Worm (Caenorhabditis elegans) whole organism, mixed stage, embryonic: ENCODE results near the gene gpa-4.

Experiments used
- M03D4.4 ChIP-seq: sonication (generic microtip); optimal IDR thresholded peaks from 2 replicates; lab custom pipeline; 2017; ENCODE audit warnings: mild to moderate bottlenecking, missing genetic modification characterization, missing compliant biosample characterization
- bed-3 ChIP-seq: fragments of 200-800 bp; sonication (Bioruptor generic); optimal IDR thresholded peaks from 3 replicates; lab custom pipeline; 2018; ENCODE audit warnings: mild to moderate bottlenecking, missing genetic modification characterization, moderate library complexity, missing compliant biosample characterization
- blmp-1 ChIP-seq: fragments of 150-350 bp; optimal IDR thresholded peaks from 2 replicates; lab custom pipeline; 2014; ENCODE audit warnings: missing biosample characterization, missing genetic modification characterization
- ceh-39 ChIP-seq: fragments of 150-350 bp; optimal IDR thresholded peaks from 2 replicates; lab custom pipeline; 2014; ENCODE audit warnings: missing biosample characterization, missing genetic modification characterization
- ceh-83 ChIP-seq: fragments of 200-800 bp; sonication (Bioruptor generic); optimal IDR thresholded peaks from 2 replicates; lab custom pipeline; 2018; ENCODE audit warnings: mild to moderate bottlenecking, missing genetic modification characterization, missing compliant biosample characterization
- elt-1 ChIP-seq: sonication (generic microtip); optimal IDR thresholded peaks from 2 replicates; lab custom pipeline; 2017; ENCODE audit warnings: missing genetic modification characterization, mild to moderate bottlenecking, missing compliant biosample characterization, antibody characterized with exemption, moderate library complexity, borderline replicate concordance; ENCODE audit not compliant: insufficient read depth
- elt-3 ChIP-seq: fragments of 150-350 bp; optimal IDR thresholded peaks from 2 replicates; lab custom pipeline; 2014; ENCODE audit warnings: missing biosample characterization, missing genetic modification characterization
- flh-1 ChIP-seq: fragments of 200-800 bp; sonication (Bioruptor generic); optimal IDR thresholded peaks from 2 replicates; lab custom pipeline; 2018; ENCODE audit warnings: mild to moderate bottlenecking, missing genetic modification characterization, moderate library complexity, missing compliant biosample characterization
- ham-2 ChIP-seq: fragments of 200-800 bp; sonication (Bioruptor generic); optimal IDR thresholded peaks from 2 replicates; lab custom pipeline; 2018; ENCODE audit warnings: mild to moderate bottlenecking, missing genetic modification characterization, missing compliant biosample characterization
- hlh-1 ChIP-seq: fragments of 150-350 bp; optimal IDR thresholded peaks from 2 replicates; lab custom pipeline; 2014; ENCODE audit warnings: missing biosample characterization, missing genetic modification reagents, missing genetic modification characterization
- lin-13 ChIP-seq: fragments of 150-350 bp; optimal IDR thresholded peaks from 2 replicates; lab custom pipeline; 2014; ENCODE audit warnings: missing biosample characterization, missing genetic modification characterization
- lin-32 ChIP-seq: fragments of 200-800 bp; sonication (Bioruptor generic); optimal IDR thresholded peaks from 2 replicates; lab custom pipeline; 2018; ENCODE audit warnings: mild to moderate bottlenecking, missing genetic modification characterization, missing compliant biosample characterization
- lsy-2 ChIP-seq: fragments of 150-350 bp; optimal IDR thresholded peaks from 2 replicates; lab custom pipeline; 2014; ENCODE audit warnings: missing biosample characterization, missing genetic modification characterization
- mab-5 ChIP-seq: fragments of 150-350 bp; optimal IDR thresholded peaks from 2 replicates; lab custom pipeline; 2014; ENCODE audit warnings: missing biosample characterization, missing genetic modification characterization
- mep-1 ChIP-seq: fragments of 150-350 bp; optimal IDR thresholded peaks from 2 replicates; lab custom pipeline; 2017; ENCODE audit warnings: missing biosample characterization, missing genetic modification reagents, missing genetic modification characterization, inconsistent platforms
- mls-2 ChIP-seq: sonication (generic microtip); optimal IDR thresholded peaks from 2 replicates; lab custom pipeline; 2016; ENCODE audit warnings: mild to moderate bottlenecking, missing genetic modification characterization, moderate library complexity, missing compliant biosample characterization
- nhr-2 ChIP-seq: fragments of 150-350 bp; optimal IDR thresholded peaks from 2 replicates; lab custom pipeline; 2014; ENCODE audit warnings: missing biosample characterization, missing genetic modification characterization
- nhr-237 ChIP-seq: fragments of 150-350 bp; optimal IDR thresholded peaks from 2 replicates; lab custom pipeline; 2014; ENCODE audit warnings: missing biosample characterization, missing genetic modification characterization
- nhr-28 ChIP-seq: fragments of 150-350 bp; optimal IDR thresholded peaks from 2 replicates; lab custom pipeline; 2014; ENCODE audit warnings: missing biosample characterization, missing genetic modification characterization
- nhr-76 ChIP-seq: sonication (generic microtip); optimal IDR thresholded peaks from 2 replicates; lab custom pipeline; 2017; ENCODE audit warnings: missing biosample characterization, missing genetic modification characterization
- pha-4 ChIP-seq: fragments of 150-350 bp; optimal IDR thresholded peaks from 2 replicates; lab custom pipeline; 2018; ENCODE audit warnings: missing biosample characterization, missing genetic modification reagents, missing genetic modification characterization
- sem-2 ChIP-seq: fragments of 200-800 bp; sonication (Bioruptor generic); optimal IDR thresholded peaks from 2 replicates; lab custom pipeline; 2018; ENCODE audit warnings: mild to moderate bottlenecking, missing genetic modification characterization, missing compliant biosample characterization
- snpc-4 ChIP-seq: fragments of 150-350 bp; optimal IDR thresholded peaks from 2 replicates; lab custom pipeline; 2014; ENCODE audit warnings: missing biosample characterization, missing genetic modification characterization
- tbx-8 ChIP-seq: fragments of 200-800 bp; sonication (Bioruptor generic); optimal IDR thresholded peaks from 2 replicates; lab custom pipeline; 2018; ENCODE audit warnings: mild to moderate bottlenecking, missing genetic modification characterization, moderate library complexity, missing compliant biosample characterization
- unc-120 ChIP-seq: sonication (generic microtip); optimal IDR thresholded peaks from 2 replicates; lab custom pipeline; 2017; ENCODE audit warnings: missing genetic modification characterization, missing compliant biosample characterization; ENCODE audit not compliant: poor library complexity, severe bottlenecking
- unc-62 ChIP-seq: fragments of 150-350 bp; optimal IDR thresholded peaks from 2 replicates; lab custom pipeline; 2014; ENCODE audit warnings: missing biosample characterization, missing genetic modification reagents, missing genetic modification characterization
- zip-8 ChIP-seq: fragments of 150-350 bp; optimal IDR thresholded peaks from 2 replicates; lab custom pipeline; 2014; ENCODE audit warnings: missing biosample characterization, missing genetic modification characterization
- ztf-11 ChIP-seq: fragments of 150-350 bp; optimal IDR thresholded peaks from 2 replicates; lab custom pipeline; 2014; ENCODE audit warnings: missing biosample characterization, missing genetic modification characterization

The gpa-4 gene

DNA sequence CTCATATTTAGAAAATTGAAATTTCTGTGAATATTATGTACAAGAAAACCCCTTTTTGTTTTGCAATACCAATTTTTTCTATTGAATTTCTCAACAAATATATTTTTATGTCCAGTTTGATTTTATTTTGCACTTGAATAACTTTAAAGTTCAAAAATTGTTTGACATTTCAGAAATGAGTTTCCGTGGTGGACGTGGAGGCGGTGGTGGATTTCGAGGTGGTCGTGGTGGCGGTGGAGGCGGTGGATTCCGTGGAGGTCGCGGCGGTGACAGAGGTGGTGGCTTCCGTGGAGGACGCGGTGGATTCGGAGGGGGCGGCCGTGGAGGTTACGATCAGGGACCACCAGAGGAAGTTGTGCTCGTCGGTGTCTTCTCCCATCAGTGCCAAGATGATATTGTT, 24.5 kb downstream of the gpa-4 start, which contains the start of gene garr-1:
Gene garr-1, plus strand, starts transcription at position 174 of the 400 bp plus-strand sequence.
- TF ChIP-seq elt-3 (tag; lab: Kevin White, UChicago) (no peak), nhr-2 (tag; lab: Kevin White, UChicago) (no peak)

DNA sequence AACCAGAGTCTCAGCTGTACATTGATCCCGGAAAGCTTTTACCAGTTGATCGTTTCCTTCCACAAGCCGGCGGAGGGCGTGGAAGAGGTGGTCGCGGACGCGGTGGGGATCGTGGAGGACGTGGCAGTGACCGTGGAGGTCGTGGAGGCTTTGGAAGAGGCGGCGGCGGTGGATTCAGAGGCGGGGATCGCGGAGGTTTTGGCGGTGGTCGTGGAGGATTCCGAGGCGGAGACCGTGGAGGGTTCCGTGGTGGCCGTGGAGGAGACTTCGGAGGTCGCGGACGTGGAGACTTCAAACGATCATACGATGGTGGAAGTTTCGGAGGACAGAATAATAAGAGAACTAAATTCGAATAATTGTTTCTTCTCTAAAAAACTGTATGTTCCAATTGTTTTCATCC, 25.1 kb downstream of the gpa-4 start:
- TF ChIP-seq mab-5 (tag; lab: Kevin White, UChicago) (no peak), ceh-83 (no peak), snpc-4 (tag; lab: Kevin White, UChicago) (no peak)

DNA sequence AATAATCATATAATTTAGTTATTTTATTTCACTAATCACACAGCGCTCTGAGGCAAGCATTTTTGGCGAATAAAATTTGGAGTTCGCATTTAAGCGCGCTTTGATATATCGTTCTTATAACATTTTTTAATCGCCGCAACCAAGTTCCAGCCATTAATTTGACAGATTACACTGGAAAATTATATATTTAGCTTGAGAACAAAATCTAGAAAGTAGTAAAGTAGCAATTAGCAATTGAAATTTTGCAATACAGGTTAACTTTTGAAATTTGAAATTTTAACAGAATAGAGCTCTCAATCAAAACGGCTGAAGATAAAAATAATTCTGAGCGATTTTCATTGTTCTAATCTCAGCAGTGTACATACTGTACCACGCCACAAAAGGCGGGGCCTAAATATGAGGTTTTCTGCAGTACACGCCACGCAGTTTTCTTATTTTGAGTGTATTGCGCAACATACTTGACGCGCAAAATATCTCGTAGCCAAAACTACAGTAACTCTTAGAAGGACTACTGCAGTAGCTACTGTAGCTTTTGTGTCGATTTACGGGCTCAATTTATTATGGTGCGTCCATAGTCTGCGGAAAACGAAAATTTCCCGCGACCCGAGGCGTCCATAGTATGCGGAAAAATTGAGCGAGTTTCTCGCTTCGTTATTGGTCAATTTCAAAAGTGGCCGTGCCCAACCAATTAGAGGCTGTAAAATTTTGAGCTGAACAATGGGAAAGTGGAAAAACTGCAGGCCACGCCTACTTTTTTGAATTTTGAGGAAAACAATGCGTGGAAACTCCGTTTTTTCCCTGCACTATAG, 25.8 kb downstream of the gpa-4 start:
- TF ChIP-seq pha-4 (tag; lab: Kevin White, UChicago), result no peak
- TF ChIP-seq zip-8, result peak; percentile 34

DNA sequence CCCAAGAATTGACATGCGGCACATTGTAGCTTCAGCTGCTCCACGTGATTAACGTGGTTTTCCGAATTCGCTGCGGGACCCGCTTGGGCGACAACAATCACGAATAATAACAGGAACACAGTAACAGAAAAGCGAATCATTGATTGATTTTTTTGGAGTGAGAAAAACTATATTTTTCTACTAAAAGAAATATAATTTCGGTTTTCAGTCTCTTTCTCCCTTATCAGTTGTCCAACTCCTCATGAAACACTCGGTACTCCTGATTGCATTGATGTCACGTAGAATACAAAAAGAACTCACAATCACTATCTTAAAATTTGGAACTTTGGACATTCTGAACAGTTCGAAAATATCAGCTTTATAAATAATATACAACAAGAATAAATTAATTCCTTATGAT, 27.4 kb downstream of the gpa-4 start, which contains the start of gene Y66H1A.5:
Gene Y66H1A.5, minus strand, starts transcription at position 265 of the 400 bp plus-strand sequence.
- no peak for TF ChIP-seq mep-1 (tag; lab: Kevin White, UChicago)
- no peak for TF ChIP-seq lin-13 (tag; lab: Kevin White, UChicago)
- no peak for TF ChIP-seq lsy-2 (tag; lab: Kevin White, UChicago)
- no peak for TF ChIP-seq ceh-83
- TF ChIP-seq pha-4 (tag; lab: Kevin White, UChicago), result no peak
- no peak for TF ChIP-seq nhr-76 (tag; lab: Kevin White, UChicago)
- no peak for TF ChIP-seq unc-120
- TF ChIP-seq mls-2 (tag; lab: Kevin White, UChicago), result no peak
- no peak for TF ChIP-seq mab-5 (tag; lab: Kevin White, UChicago)
- TF ChIP-seq nhr-237 (tag; lab: Kevin White, UChicago), result no peak
- no peak for TF ChIP-seq nhr-2 (tag; lab: Kevin White, UChicago)
- no peak for TF ChIP-seq hlh-1 (tag; lab: Kevin White, UChicago)
- TF ChIP-seq lin-32 (GFP tag; lab: Kevin White, UChicago), result no peak
- TF ChIP-seq snpc-4 (tag; lab: Kevin White, UChicago), result no peak
- no peak for TF ChIP-seq tbx-8 (GFP tag; lab: Kevin White, UChicago)
- no peak for TF ChIP-seq blmp-1 (tag; lab: Kevin White, UChicago)
- TF ChIP-seq nhr-28 (tag; lab: Kevin White, UChicago), result no peak
- TF ChIP-seq, all 35 proteins: peak for 0

DNA sequence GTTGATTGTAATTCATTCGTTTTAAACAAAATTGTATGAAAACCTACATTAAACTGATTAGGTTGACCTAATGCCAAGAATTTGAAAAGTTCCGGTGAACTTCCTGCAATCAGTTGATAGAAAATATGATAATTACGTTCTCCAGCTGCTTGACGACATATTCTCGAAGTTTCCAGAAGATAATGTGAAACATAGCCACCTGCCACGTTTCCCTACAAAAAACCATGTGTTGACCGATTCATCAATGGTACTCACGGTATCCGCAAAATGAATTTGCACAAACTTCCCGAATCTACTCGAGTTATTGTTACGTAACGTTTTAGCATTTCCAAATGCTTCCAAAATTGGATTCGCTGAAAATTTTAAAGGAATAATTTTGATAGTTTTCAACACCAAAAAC, 36.9 kb downstream of the gpa-4 start:
- TF ChIP-seq ceh-39 (no peak), unc-120 (no peak), nhr-76 (tag; lab: Kevin White, UChicago) (no peak), flh-1 (GFP tag; lab: Kevin White, UChicago) (no peak), nhr-2 (tag; lab: Kevin White, UChicago) (no peak), sem-2 (GFP tag; lab: Kevin White, UChicago) (no peak), blmp-1 (tag; lab: Kevin White, UChicago) (no peak), mab-5 (tag; lab: Kevin White, UChicago) (no peak), ztf-11 (tag; lab: Kevin White, UChicago) (no peak), nhr-28 (tag; lab: Kevin White, UChicago) (no peak)

DNA sequence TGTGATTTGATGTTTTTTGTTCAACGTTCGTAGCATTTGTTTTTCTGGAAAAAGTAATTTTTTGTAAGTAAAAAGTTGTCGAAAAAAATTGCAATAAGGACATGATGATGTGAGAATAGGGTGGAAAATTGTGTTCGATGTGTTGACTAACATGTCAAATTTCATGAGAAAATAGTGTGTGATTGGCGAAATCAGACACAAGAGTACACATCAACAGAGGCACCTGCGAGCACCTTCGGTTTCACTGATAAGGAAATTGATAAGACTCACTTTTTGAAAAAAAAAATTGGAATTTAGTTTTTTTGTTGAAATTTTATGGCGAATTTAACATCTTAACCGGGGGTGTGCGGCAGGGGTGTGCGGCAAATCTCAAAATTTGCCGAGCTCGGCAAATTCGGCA, 39.0 kb downstream of the gpa-4 start, which contains the start of gene hum-8:
Gene hum-8, minus strand, starts transcription at position 46 of the 400 bp plus-strand sequence.
- no peak for TF ChIP-seq M03D4.4
- no peak for TF ChIP-seq hlh-1 (tag; lab: Kevin White, UChicago)
- no peak for TF ChIP-seq bed-3 (GFP tag; lab: Kevin White, UChicago)
- TF ChIP-seq pha-4 (tag; lab: Kevin White, UChicago), result no peak
- no peak for TF ChIP-seq lsy-2 (tag; lab: Kevin White, UChicago)
- TF ChIP-seq ceh-83, result no peak
- no peak for TF ChIP-seq elt-1
- no peak for TF ChIP-seq mep-1 (tag; lab: Kevin White, UChicago)
- no peak for TF ChIP-seq lin-13 (tag; lab: Kevin White, UChicago)
- no peak for TF ChIP-seq ham-2 (GFP tag; lab: Kevin White, UChicago)
- no peak for TF ChIP-seq nhr-237 (tag; lab: Kevin White, UChicago)
- no peak for TF ChIP-seq unc-62 (GFP tag; lab: Kevin White, UChicago)
